Worm (Caenorhabditis elegans) whole organism, early embryonic: Measurements from ENCODE around the gene F36G3.1.

Source experiments
- ama-1 ChIP-seq: fragments of 150-350 bp; optimal IDR thresholded peaks from 2 replicates; lab custom pipeline; 2014
- flt-1 ChIP-seq: fragments of 200-800 bp; sonication (Bioruptor generic); IDR thresholded peaks from 2 replicates; pipeline ENCODE4 v1.3.6; 2022; ENCODE audit warnings: missing genetic modification characterization, missing compliant biosample characterization
- hmbx-1 ChIP-seq: sonication (generic microtip); optimal IDR thresholded peaks from 2 replicates; lab custom pipeline; 2016; ENCODE audit warnings: mild to moderate bottlenecking, missing genetic modification characterization, missing compliant biosample characterization
- hnd-1 ChIP-seq: sonication (generic microtip); optimal IDR thresholded peaks from 2 replicates; lab custom pipeline; 2016; ENCODE audit warnings: missing genetic modification characterization, missing compliant biosample characterization
- pes-1 ChIP-seq: fragments of 200-800 bp; sonication (Bioruptor generic); IDR thresholded peaks from 2 replicates; pipeline ENCODE4 v1.3.6; 2022; ENCODE audit warnings: missing genetic modification reagents, missing genetic modification characterization, missing compliant biosample characterization
- sea-1 ChIP-seq: fragments of 200-800 bp; sonication (Bioruptor generic); conservative IDR thresholded peaks from 2 replicates; pipeline ENCODE4 v1.3.6; 2022; ENCODE audit warnings: missing genetic modification characterization, missing compliant biosample characterization
- tra-4 ChIP-seq: sonication (generic microtip); optimal IDR thresholded peaks from 2 replicates; lab custom pipeline; 2017; ENCODE audit warnings: missing genetic modification characterization, missing compliant biosample characterization

DNA sequence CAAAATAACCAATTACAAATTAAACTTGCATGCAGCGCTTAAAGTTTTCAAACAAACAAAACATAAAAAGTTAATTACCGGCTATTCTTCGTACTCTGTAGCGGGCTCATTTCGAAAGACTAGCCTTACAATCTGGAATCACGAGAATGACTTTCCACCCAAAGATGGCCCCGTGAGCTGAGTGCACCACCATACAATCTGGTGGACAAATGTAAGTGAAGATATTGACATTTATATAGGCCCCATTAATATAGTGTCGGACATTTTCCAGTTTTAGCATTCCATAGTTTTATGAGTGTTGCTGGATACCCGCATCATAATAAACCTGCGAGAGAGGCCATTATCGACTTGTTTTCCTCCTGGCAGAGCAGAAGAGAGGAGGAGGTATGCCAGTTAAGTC, 34.5 kb downstream of the F36G3.1 start:
- TF ChIP-seq ama-1 (lab: Kevin White, UChicago) (no peak), pes-1 (no peak), hmbx-1 (tag; lab: Kevin White, UChicago) (no peak), hnd-1 (tag; lab: Kevin White, UChicago) (no peak), flt-1 (GFP tag; lab: Robert Waterston, UW) (no peak), tra-4 (tag; lab: Kevin White, UChicago) (no peak), sea-1 (GFP tag; lab: Robert Waterston, UW) (no peak)
